Fruit fly (Drosophila melanogaster) S2 (cell line): ENCODE results near the gene CG13313.

Source experiments
- CG8478 ChIP-seq: fragments of >200 bp; optimal IDR thresholded peaks from 2 replicates; lab custom pipeline; 2018
- CTCF ChIP-seq, 2 experiments: fragments of >200 bp; optimal IDR thresholded peaks; 2 replicates each; lab custom pipeline; 2018

CG13313 gene

dm6 chr3L:8958557-8958956, at the start of gene CG13313:
Gene CG13313 (plus strand): TSS chr3L:8958857.
- TF ChIP-seq CG8478 (lab: Kevin White, UChicago) = no peak
- TF ChIP-seq CTCF (optimal IDR thresholded peaks at IDR 0.05; lab: Kevin White, UChicago) = no peak

DNA sequence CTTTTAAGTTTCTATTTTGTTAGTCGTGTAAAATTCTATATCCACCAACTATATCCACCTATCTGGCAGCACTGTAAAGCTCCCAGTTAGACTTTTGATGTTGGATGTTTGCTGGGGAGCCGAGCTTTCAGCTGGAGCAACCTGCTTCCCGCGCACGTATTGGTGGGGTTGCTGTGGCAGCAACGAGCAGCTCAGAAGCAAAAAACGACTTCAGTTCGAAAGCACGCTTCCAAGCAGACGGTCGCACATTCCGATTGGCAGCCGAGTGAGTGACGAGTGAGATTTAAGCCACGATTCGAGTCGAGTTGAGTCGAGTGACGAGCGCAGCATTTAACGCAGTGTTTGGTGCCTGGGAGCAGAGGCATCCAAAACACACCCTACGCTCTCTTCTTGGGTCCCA, 46.3 kb upstream of the CG13313 start, which contains the start of the genes Tsp66E and mfr:
Gene Tsp66E (plus strand): TSS at position 168 of the 400 bp plus-strand sequence.
Gene mfr (minus strand): TSS at position 340 of the 400 bp plus-strand sequence.
- TF ChIP-seq CTCF (optimal IDR thresholded peaks at IDR 0.05; lab: Kevin White, UChicago) (no peak), CG8478 (lab: Kevin White, UChicago) (no peak)

- TF ChIP-seq CG8478 (lab: Kevin White, UChicago) = no peak
- no peak for TF ChIP-seq CTCF (optimal IDR thresholded peaks at IDR 0.05; lab: Kevin White, UChicago)
Observed at dm6 chr3L:8913537-8914108, 45.0 kb upstream of the CG13313 start.

dm6 chr3L:8919678-8920077, 39.0 kb upstream of the CG13313 start:
- TF ChIP-seq CTCF (optimal IDR thresholded peaks at IDR 0.05; lab: Kevin White, UChicago) (no peak), CG8478 (lab: Kevin White, UChicago) (no peak)

- TF ChIP-seq CG8478 (lab: Kevin White, UChicago) (no peak), CTCF (optimal IDR thresholded peaks at IDR 0.05; lab: Kevin White, UChicago) (no peak)
Observed at dm6 chr3L:8920710-8921109, 37.9 kb upstream of the CG13313 start.

DNA sequence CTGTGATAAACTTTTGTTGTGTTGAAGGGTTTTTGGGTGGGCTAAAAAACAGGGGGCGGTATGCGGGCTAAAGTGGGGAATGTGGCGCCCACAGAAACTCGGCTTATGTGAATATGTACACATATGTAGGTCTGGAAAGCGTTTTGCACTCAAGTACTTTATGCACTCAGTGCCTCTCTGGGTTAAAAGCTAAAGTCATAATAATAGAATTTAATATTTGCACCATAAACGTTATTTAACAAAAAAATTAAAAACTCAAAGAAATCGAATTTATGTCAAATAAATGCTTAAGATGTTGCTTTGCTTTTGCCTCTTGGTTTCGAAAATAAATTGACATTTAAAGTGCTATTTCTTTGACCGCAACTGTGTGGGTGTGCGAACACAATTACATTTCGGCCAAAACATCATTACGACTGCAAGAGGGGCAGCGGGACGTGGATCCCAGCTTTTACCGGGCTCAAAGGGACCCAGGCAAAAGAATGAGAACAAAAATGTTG, 34.2 kb upstream of the CG13313 start:
- TF ChIP-seq CG8478 (lab: Kevin White, UChicago) (no peak), CTCF (optimal IDR thresholded peaks at IDR 0.05; lab: Kevin White, UChicago) (no peak)

DNA sequence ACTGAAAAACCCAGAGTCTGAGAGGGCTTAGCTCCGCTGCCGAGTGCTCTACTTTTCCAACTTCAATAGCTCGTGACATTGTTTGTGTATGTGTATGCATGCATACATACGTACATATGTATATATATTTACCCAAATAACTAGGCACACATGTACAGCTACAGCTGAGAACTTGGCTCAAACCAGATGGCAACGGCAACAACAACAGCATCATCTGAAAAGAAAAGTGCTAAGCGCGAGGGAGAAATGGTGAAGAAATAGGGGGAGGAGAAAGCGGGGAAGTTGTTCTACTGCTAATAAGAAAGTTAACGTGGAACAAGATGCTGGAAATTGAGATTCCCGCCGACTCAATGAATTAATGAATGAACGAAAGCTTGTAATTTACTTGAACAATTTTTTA, 33.7 kb upstream of the CG13313 start:
- TF ChIP-seq CG8478 (lab: Kevin White, UChicago) (no peak), CTCF (optimal IDR thresholded peaks at IDR 0.05; lab: Kevin White, UChicago) (no peak)

DNA sequence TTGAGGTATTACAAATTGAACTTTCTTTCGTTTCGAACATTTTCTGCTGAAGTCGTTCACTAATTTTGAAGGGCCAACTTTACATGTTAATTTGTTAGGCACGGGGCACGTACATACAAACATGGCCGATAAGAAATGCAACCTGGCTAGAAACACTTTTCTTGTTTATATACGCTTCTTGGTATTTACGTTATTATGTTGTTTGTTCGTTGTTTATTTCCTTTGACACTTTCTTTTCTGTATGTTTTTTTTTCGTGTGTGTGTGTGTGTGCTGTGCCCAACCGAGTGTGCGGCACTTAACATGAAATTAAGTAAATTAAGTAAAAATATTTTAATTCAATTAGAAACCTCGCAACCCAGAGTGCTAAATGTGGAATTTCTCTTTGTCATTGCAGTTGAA, 33.0 kb upstream of the CG13313 start:
- TF ChIP-seq CTCF (optimal IDR thresholded peaks at IDR 0.05; lab: Kevin White, UChicago) (no peak), CG8478 (lab: Kevin White, UChicago) (no peak)

DNA sequence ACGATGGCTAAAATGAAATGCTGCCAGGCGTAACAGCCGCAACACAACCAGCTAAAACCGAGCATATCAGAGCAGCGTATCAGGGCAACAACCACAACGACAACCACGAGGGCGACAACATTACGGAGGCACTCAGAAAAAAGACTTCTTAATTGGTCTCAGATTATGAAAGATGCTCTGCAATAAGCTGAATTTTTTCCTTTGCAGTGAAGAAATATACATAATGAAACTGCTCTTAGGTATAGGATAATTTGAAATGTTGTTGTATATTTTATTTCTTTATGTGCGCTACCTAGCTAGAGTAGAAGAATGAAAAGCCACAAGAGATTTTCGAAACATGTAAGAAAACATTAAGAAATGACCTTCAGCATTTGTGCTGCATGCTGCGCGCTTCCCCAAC, 29.1 kb upstream of the CG13313 start:
- TF ChIP-seq CG8478 (lab: Kevin White, UChicago) (no peak), CTCF (optimal IDR thresholded peaks at IDR 0.05; lab: Kevin White, UChicago) (no peak)

DNA sequence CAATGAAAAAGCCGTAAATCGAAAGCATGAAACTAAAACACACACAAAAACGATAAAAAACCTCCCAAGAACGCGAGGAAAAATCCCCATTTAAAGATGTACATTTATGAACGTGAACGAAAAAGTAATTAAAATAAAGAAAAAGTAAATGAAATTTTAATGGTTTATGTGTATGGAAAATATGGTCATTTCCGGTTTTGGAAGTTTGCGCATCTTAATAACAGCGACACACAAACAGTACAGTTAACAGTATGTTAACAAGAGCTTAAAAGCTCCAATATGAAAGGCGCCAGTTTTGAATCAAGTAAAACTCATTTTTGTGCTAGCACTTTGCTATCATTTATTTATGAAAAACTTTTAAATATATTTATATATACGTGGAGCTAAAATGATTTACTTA, 26.7 kb upstream of the CG13313 start:
- no peak for TF ChIP-seq CTCF (optimal IDR thresholded peaks at IDR 0.05; lab: Kevin White, UChicago)
- TF ChIP-seq CG8478 (lab: Kevin White, UChicago) = no peak

dm6 chr3L:8939654-8940053, 19.0 kb upstream of the CG13313 start:
- TF ChIP-seq CG8478 (lab: Kevin White, UChicago) (no peak), CTCF (optimal IDR thresholded peaks at IDR 0.05; lab: Kevin White, UChicago) (no peak)

- TF ChIP-seq CG8478 (lab: Kevin White, UChicago) (no peak), CTCF (optimal IDR thresholded peaks at IDR 0.05; lab: Kevin White, UChicago) (no peak)
Observed at dm6 chr3L:8947848-8948494, 10.7 kb upstream of the CG13313 start.

dm6 chr3L:8949823-8950222, 8.8 kb upstream of the CG13313 start:
- TF ChIP-seq CG8478 (lab: Kevin White, UChicago) (no peak), CTCF (optimal IDR thresholded peaks at IDR 0.05; lab: Kevin White, UChicago) (no peak)

- TF ChIP-seq CG8478 (lab: Kevin White, UChicago) (no peak), CTCF (optimal IDR thresholded peaks at IDR 0.05; lab: Kevin White, UChicago) (no peak)
Observed at dm6 chr3L:8950955-8951354, 7.7 kb upstream of the CG13313 start.

dm6 chr3L:8951507-8951906, 7.2 kb upstream of the CG13313 start:
- no peak for TF ChIP-seq CG8478 (lab: Kevin White, UChicago)
- no peak for TF ChIP-seq CTCF (optimal IDR thresholded peaks at IDR 0.05; lab: Kevin White, UChicago)
